Worm (Caenorhabditis elegans): Measurements from ENCODE around the gene glrx-3.

ce11 chrV:4298579-4298978 lies 42.5 kb downstream of the glrx-3 start, which contains the start of gene ZC132.11:
- no peak for TF ChIP-seq him-1 (tag; optimal IDR thresholded peaks at IDR 0.05)
- no peak for TF ChIP-seq dao-5 (tag; optimal IDR thresholded peaks at IDR 0.05)
